Fruit fly (Drosophila melanogaster) whole organism, pupa: ENCODE data around the gene Sec10.

Experiments
- CG10348 ChIP-seq: fragments of 200-800 bp; sonication (Bioruptor generic); IDR thresholded peaks from 2 replicates; pipeline ENCODE4 v1.3.6; 2022; ENCODE audit warnings: missing biosample characterization, missing genetic modification characterization
- CG12605 ChIP-seq: fragments of 200-800 bp; sonication (Bioruptor generic); IDR thresholded peaks from 2 replicates; pipeline ENCODE4 v1.3.6; 2022; ENCODE audit warnings: missing biosample characterization, missing genetic modification characterization
- CG13204 ChIP-seq: fragments of 200-800 bp; sonication (Bioruptor generic); optimal IDR thresholded peaks from 2 replicates; lab custom pipeline; 2018; ENCODE audit warnings: missing biosample characterization, mild to moderate bottlenecking, missing genetic modification characterization, moderate library complexity
- CG14655 ChIP-seq: fragments of 200-800 bp; sonication (Bioruptor generic); optimal IDR thresholded peaks from 3 replicates; lab custom pipeline; 2017; ENCODE audit warnings: mild to moderate bottlenecking, missing biosample characterization, missing genetic modification reagents, missing genetic modification characterization
- CG15710 ChIP-seq: fragments of 200-800 bp; sonication (Bioruptor generic); optimal IDR thresholded peaks from 2 replicates; lab custom pipeline; 2018; ENCODE audit warnings: missing biosample characterization, mild to moderate bottlenecking, missing genetic modification characterization, moderate library complexity
- CG17806 ChIP-seq: fragments of 200-800 bp; sonication (Bioruptor generic); optimal IDR thresholded peaks from 2 replicates; lab custom pipeline; 2018; ENCODE audit warnings: missing biosample characterization, mild to moderate bottlenecking, missing genetic modification characterization, moderate library complexity
- CG32121 ChIP-seq: fragments of 200-800 bp; sonication (Bioruptor generic); IDR thresholded peaks from 2 replicates; pipeline ENCODE4 v1.3.6; 2022; ENCODE audit warnings: missing biosample characterization, missing genetic modification characterization
- CG34367 ChIP-seq: fragments of 200-800 bp; sonication (Bioruptor generic); optimal IDR thresholded peaks from 2 replicates; lab custom pipeline; 2018; ENCODE audit warnings: missing biosample characterization, mild to moderate bottlenecking, missing genetic modification characterization
- CG4496 ChIP-seq: fragments of 200-800 bp; sonication (Bioruptor generic); IDR thresholded peaks from 3 replicates; pipeline ENCODE4 v1.3.6; 2022; ENCODE audit warnings: missing biosample characterization, missing genetic modification characterization
- CG8159 ChIP-seq: fragments of 200-800 bp; sonication (Bioruptor generic); optimal IDR thresholded peaks from 3 replicates; lab custom pipeline; 2018; ENCODE audit warnings: missing biosample characterization, mild to moderate bottlenecking, missing genetic modification characterization, moderate library complexity
- CG8301 ChIP-seq: fragments of 200-800 bp; sonication (Bioruptor generic); optimal IDR thresholded peaks from 2 replicates; lab custom pipeline; 2018; ENCODE audit warnings: missing biosample characterization, mild to moderate bottlenecking, missing genetic modification characterization
- CG9948 ChIP-seq: fragments of 200-800 bp; sonication (Bioruptor generic); optimal IDR thresholded peaks from 2 replicates; lab custom pipeline; 2018; ENCODE audit warnings: missing biosample characterization, mild to moderate bottlenecking, missing genetic modification characterization, moderate library complexity
- D1 ChIP-seq: fragments of 200-800 bp; sonication (Bioruptor generic); optimal IDR thresholded peaks from 2 replicates; lab custom pipeline; 2018; ENCODE audit warnings: missing biosample characterization, mild to moderate bottlenecking, missing genetic modification characterization, moderate library complexity
- EcR ChIP-seq: fragments of 200-800 bp; sonication (Bioruptor generic); optimal IDR thresholded peaks from 3 replicates; lab custom pipeline; 2019; ENCODE audit warnings: missing biosample characterization, missing genetic modification characterization, mild to moderate bottlenecking, moderate library complexity, missing genetic modification reagents
- Ets98B ChIP-seq: fragments of 200-800 bp; sonication (Bioruptor generic); IDR thresholded peaks from 2 replicates; pipeline ENCODE4 v1.3.6; 2022; ENCODE audit warnings: missing biosample characterization, missing genetic modification characterization
- Pif1A ChIP-seq: fragments of 200-800 bp; sonication (Bioruptor generic); optimal IDR thresholded peaks from 3 replicates; lab custom pipeline; 2016; ENCODE audit warnings: missing biosample characterization, missing genetic modification characterization
- Pif1B ChIP-seq: fragments of 200-800 bp; sonication (Bioruptor generic); optimal IDR thresholded peaks from 3 replicates; lab custom pipeline; 2016; ENCODE audit warnings: missing biosample characterization, missing genetic modification characterization
- Snoo ChIP-seq: fragments of 200-800 bp; sonication (Bioruptor generic); optimal IDR thresholded peaks from 3 replicates; lab custom pipeline; 2017; ENCODE audit warnings: missing biosample characterization, mild to moderate bottlenecking, missing genetic modification characterization, inconsistent platforms
- fd96Ca ChIP-seq: fragments of 200-800 bp; sonication (Bioruptor generic); IDR thresholded peaks from 3 replicates; pipeline ENCODE4 v1.3.6; 2022; ENCODE audit warnings: missing biosample characterization, missing genetic modification characterization
- gl ChIP-seq: fragments of 200-800 bp; sonication (Bioruptor generic); optimal IDR thresholded peaks from 2 replicates; lab custom pipeline; 2018; ENCODE audit warnings: missing biosample characterization, mild to moderate bottlenecking, missing genetic modification characterization
- rn ChIP-seq: fragments of 200-800 bp; sonication (Bioruptor generic); IDR thresholded peaks from 2 replicates; pipeline ENCODE4 v1.3.6; 2022; ENCODE audit warnings: missing biosample characterization, missing genetic modification characterization

Sec10 gene

dm6 chr3R:24116972-24117371 lies 17.7 kb upstream of the Sec10 start:
- TF ChIP-seq CG13204 (GFP tag; lab: Kevin White, UChicago) (peak; percentile 1), fd96Ca (GFP tag; lab: Robert Waterston, UW) (0 out of 3 replicates have a peak, but pooled peaks have one; percentile 6), CG14655 (GFP tag; lab: Kevin White, UChicago) (no peak), Pif1B (GFP tag; lab: Kevin White, UChicago) (no peak), CG4496 (peak; percentile 52; the same call in 2 of the 3 replicates), CG32121 (peak; percentile 5; the same call in 1 of the 2 replicates), CG12605 (peak; percentile 55), gl (tag; lab: Kevin White, UChicago) (peak; percentile 64)

DNA sequence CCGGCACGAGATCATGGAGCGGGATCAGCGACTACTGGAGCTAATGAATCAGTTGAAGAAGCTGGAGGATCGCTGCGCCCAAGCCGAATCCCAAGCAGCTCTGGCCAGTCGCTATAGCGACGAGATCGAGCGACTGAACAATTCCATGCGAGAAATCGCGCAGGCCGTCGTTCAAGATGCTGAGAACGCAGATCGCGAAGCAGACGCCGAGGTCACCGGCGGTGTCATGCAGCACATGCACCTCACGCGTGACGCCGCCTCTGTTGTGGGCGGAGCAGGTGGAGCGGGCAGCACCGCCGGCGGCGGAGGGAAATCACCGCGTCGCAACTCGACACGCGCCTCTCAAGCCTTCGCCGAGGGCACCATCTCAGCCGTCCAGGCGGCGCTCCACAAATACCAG lies 13.0 kb upstream of the Sec10 start:
- TF ChIP-seq CG12605, result no peak
- no peak for TF ChIP-seq CG32121
- TF ChIP-seq rn (GFP tag; lab: Robert Waterston, UW), result no peak
- no peak for TF ChIP-seq CG34367 (tag; lab: Kevin White, UChicago)
- no peak for TF ChIP-seq Pif1A (GFP tag; lab: Kevin White, UChicago)
- TF ChIP-seq CG13204 (GFP tag; lab: Kevin White, UChicago), result no peak
- TF ChIP-seq CG8159 (tag; lab: Kevin White, UChicago), result no peak
- TF ChIP-seq Snoo (tag; lab: Kevin White, UChicago), result no peak
- TF ChIP-seq CG10348 (GFP tag; lab: Robert Waterston, UW), result no peak
- no peak for TF ChIP-seq Ets98B
- no peak for TF ChIP-seq CG9948 (tag; lab: Kevin White, UChicago)
- TF ChIP-seq D1, result no peak
- no peak for TF ChIP-seq gl (tag; lab: Kevin White, UChicago)
- TF ChIP-seq EcR (GFP tag; lab: Kevin White, UChicago), result no peak
- TF ChIP-seq Pif1B (GFP tag; lab: Kevin White, UChicago), result no peak
- TF ChIP-seq CG17806, result no peak
- TF ChIP-seq, all 21 proteins: peak for 0

- TF ChIP-seq rn (GFP tag; lab: Robert Waterston, UW) (no peak), CG32121 (no peak), Ets98B (peak; percentile 17; the same call in 1 of the 2 replicates), CG4496 (no peak), gl (tag; lab: Kevin White, UChicago) (no peak), EcR (GFP tag; lab: Kevin White, UChicago) (peak; percentile 67), fd96Ca (GFP tag; lab: Robert Waterston, UW) (no peak), CG8301 (tag; lab: Kevin White, UChicago) (no peak), CG15710 (tag; lab: Kevin White, UChicago) (no peak), Pif1B (GFP tag; lab: Kevin White, UChicago) (no peak), Pif1A (GFP tag; lab: Kevin White, UChicago) (no peak), CG12605 (no peak)
Observed at dm6 chr3R:24122369-24122768, 12.3 kb upstream of the Sec10 start.

dm6 chr3R:24130080-24130479 lies 4.6 kb upstream of the Sec10 start, which contains the start of the genes GatB and Tsc1:
Gene GatB, minus strand, starts transcription at chr3R:24130255.
Gene Tsc1, plus strand, starts transcription at chr3R:24130307.
- TF ChIP-seq CG8159 (tag; lab: Kevin White, UChicago), result no peak
- no peak for TF ChIP-seq D1
- no peak for TF ChIP-seq Pif1B (GFP tag; lab: Kevin White, UChicago)
- TF ChIP-seq CG10348 (GFP tag; lab: Robert Waterston, UW), result no peak
- TF ChIP-seq CG8301 (tag; lab: Kevin White, UChicago), result no peak
- TF ChIP-seq CG12605, result no peak
- TF ChIP-seq rn (GFP tag; lab: Robert Waterston, UW), result no peak
- no peak for TF ChIP-seq CG34367 (tag; lab: Kevin White, UChicago)
- TF ChIP-seq CG17806, result no peak
- no peak for TF ChIP-seq CG15710 (tag; lab: Kevin White, UChicago)
- TF ChIP-seq CG14655 (GFP tag; lab: Kevin White, UChicago), result no peak
- no peak for TF ChIP-seq CG13204 (GFP tag; lab: Kevin White, UChicago)
- no peak for TF ChIP-seq CG9948 (tag; lab: Kevin White, UChicago)
- TF ChIP-seq CG4496, result no peak
- TF ChIP-seq gl (tag; lab: Kevin White, UChicago), result no peak

DNA sequence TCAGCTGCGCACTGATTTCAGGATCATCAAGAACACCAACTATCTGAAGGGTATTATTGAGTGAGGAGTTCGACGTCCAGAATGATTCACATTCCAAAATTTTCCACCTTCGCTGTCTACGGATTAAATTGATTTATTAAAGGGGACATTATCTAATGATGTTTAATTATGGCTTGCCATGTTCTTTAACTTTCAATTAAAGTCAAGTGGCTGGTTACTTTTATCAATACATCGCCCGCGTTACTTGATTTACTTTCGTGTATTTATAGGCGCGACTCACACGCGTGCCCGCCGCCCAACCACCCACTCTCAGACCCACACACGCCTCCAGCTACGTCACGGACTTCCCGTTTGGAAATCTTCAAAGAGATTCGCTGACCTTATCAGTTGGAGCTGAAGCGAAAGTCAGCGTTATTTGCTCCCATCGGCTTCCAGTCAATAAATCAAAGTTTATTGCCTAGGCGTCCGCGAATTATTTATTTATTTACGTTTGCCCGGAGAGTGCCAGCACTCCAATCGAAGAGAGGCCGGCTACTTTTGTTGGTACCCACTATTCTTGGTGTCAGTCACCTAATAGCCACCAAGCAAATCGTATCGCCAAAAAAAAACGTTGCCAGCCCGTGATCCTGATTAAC lies 2.8 kb downstream of the Sec10 start, which contains the start of gene Npc2f:
Npc2f (plus strand) TSS at position 585 of the 635 bp plus-strand sequence.
- no peak for TF ChIP-seq fd96Ca (GFP tag; lab: Robert Waterston, UW)
- TF ChIP-seq CG8159 (tag; lab: Kevin White, UChicago), result no peak
- peak; percentile 64 for TF ChIP-seq EcR (GFP tag; lab: Kevin White, UChicago)
- TF ChIP-seq CG17806, result no peak
- no peak for TF ChIP-seq CG8301 (tag; lab: Kevin White, UChicago)
